Worm (Caenorhabditis elegans): ENCODE data around the gene sru-28.

- TF ChIP-seq ceh-39 (tag; optimal IDR thresholded peaks at IDR 0.05), result no peak
- TF ChIP-seq nhr-12 (tag; optimal IDR thresholded peaks at IDR 0.05), result no peak
- no peak for TF ChIP-seq ceh-83 (GFP tag; optimal IDR thresholded peaks at IDR 0.05)
- no peak for TF ChIP-seq nhr-28 (tag; optimal IDR thresholded peaks at IDR 0.05)
- no peak for TF ChIP-seq sem-2 (GFP tag; optimal IDR thresholded peaks at IDR 0.05)
- no peak for TF ChIP-seq pha-4 (tag; optimal IDR thresholded peaks at IDR 0.05)
- TF ChIP-seq nhr-237 (tag; optimal IDR thresholded peaks at IDR 0.05), result no peak
- no peak for TF ChIP-seq unc-62 (GFP tag; optimal IDR thresholded peaks at IDR 0.05)
- no peak for TF ChIP-seq mep-1 (tag; optimal IDR thresholded peaks at IDR 0.05)
- TF ChIP-seq bed-3 (GFP tag; optimal IDR thresholded peaks at IDR 0.05), result no peak
- TF ChIP-seq elt-3 (tag; optimal IDR thresholded peaks at IDR 0.05), result no peak
- no peak for TF ChIP-seq M03D4.4 (tag; optimal IDR thresholded peaks at IDR 0.05)
Measured at ce11 chrV:1553004-1553403, 46.9 kb downstream of the sru-28 start, which contains the start of gene srsx-8.
